Worm (Caenorhabditis elegans) whole organism, young adult: ENCODE data around the gene sqst-3.

Experiments
- B0336.3 ChIP-seq: fragments of 200-800 bp; sonication (Bioruptor generic); IDR thresholded peaks from 2 replicates; pipeline ENCODE4 v1.3.6; 2022; ENCODE audit warnings: missing genetic modification characterization, missing compliant biosample characterization
- F10E7.11 ChIP-seq: sonication (generic microtip); optimal IDR thresholded peaks from 2 replicates; lab custom pipeline; 2017; ENCODE audit warnings: mild to moderate bottlenecking, missing genetic modification characterization, moderate library complexity, missing compliant biosample characterization
- ama-1 ChIP-seq, 3 experiments: fragments of 150-350 bp in 1 of 3; sonication (generic microtip) in 2 of 3; optimal IDR thresholded peaks; 2 replicates each; lab custom pipeline; 2014 to 2018; ENCODE audit warnings: missing biosample characterization in 2 of 3, missing genetic modification characterization in 2 of 3, missing genetic modification reagents in 2 of 3
- attf-6 ChIP-seq: fragments of 200-800 bp; sonication (Bioruptor generic); IDR thresholded peaks from 2 replicates; pipeline ENCODE4 v1.3.6; 2022; ENCODE audit warnings: missing genetic modification reagents, missing genetic modification characterization, missing compliant biosample characterization
- cebp-2 ChIP-seq: fragments of 200-800 bp; sonication (Bioruptor generic); IDR thresholded peaks from 2 replicates; pipeline ENCODE4 v1.3.6; 2022; ENCODE audit warnings: missing genetic modification characterization, missing compliant biosample characterization
- ceh-79 ChIP-seq: sonication (generic microtip); optimal IDR thresholded peaks from 2 replicates; lab custom pipeline; 2017; ENCODE audit warnings: mild to moderate bottlenecking, missing genetic modification characterization, missing compliant biosample characterization
- fkh-3 ChIP-seq: sonication (generic microtip); optimal IDR thresholded peaks from 2 replicates; lab custom pipeline; 2016; ENCODE audit warnings: mild to moderate bottlenecking, missing genetic modification characterization, missing compliant biosample characterization
- lin-35 ChIP-seq, 3 experiments: fragments of 150-350 bp in 2 of 3; sonication (generic microtip) in 1 of 3; optimal IDR thresholded peaks; 2 replicates each; lab custom pipeline; 2014 to 2018; ENCODE audit warnings: missing biosample characterization in 3 of 3, missing genetic modification characterization in 3 of 3, missing genetic modification reagents in 3 of 3
- madf-10 ChIP-seq: sonication (generic microtip); optimal IDR thresholded peaks from 2 replicates; lab custom pipeline; 2016; ENCODE audit warnings: mild to moderate bottlenecking, missing genetic modification characterization, missing compliant biosample characterization
- madf-3 ChIP-seq: fragments of 200-800 bp; sonication (Bioruptor generic); IDR thresholded peaks from 2 replicates; pipeline ENCODE4 v1.3.6; 2022; ENCODE audit warnings: missing genetic modification reagents, missing genetic modification characterization, missing compliant biosample characterization
- mcd-1 ChIP-seq: fragments of 200-800 bp; sonication (Bioruptor generic); IDR thresholded peaks from 2 replicates; pipeline ENCODE4 v1.3.6; 2022; ENCODE audit warnings: missing genetic modification reagents, missing genetic modification characterization, missing compliant biosample characterization
- nhr-27 ChIP-seq: fragments of 200-800 bp; sonication (Bioruptor generic); optimal IDR thresholded peaks from 2 replicates; lab custom pipeline; 2018; ENCODE audit warnings: mild to moderate bottlenecking, missing genetic modification characterization, moderate library complexity, missing compliant biosample characterization
- snpc-4 ChIP-seq, 5 experiments: fragments of 150-350 bp in 1 of 5; sonication (generic microtip) in 4 of 5; optimal IDR thresholded peaks; 2 replicates each; lab custom pipeline; 2014 to 2018; ENCODE audit warnings: missing genetic modification characterization in 5 of 5, missing biosample characterization in 3 of 5, antibody characterized with exemption in 2 of 5, mild to moderate bottlenecking in 2 of 5, missing compliant biosample characterization in 2 of 5, missing genotype in 2 of 5, moderate library complexity in 2 of 5, missing genetic modification reagents in 1 of 5

DNA sequence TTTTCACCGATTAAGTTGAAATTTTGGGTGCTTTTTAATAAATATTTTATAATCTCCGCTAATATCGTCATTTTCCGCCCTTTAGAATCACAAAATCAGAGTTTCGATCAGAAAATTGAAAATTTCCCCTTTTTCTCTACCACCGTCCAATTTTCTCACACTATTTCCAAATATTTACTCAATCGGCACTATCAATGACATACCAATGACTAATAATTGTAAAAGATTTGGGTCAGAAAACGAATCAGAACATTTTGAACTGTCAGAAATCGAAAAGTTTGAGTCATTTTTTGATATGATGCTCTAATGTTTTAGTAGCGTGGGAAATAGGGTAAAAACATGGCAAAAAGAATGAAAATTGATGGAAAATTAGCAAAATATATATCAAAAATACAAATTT is 13.5 kb upstream of the sqst-3 start, which contains the start of gene srr-2:
- TF ChIP-seq madf-10 (tag; lab: Kevin White, UChicago) (no peak), snpc-4 (GFP tag; optimal IDR thresholded peaks at IDR 0.05; lab: Kevin White, UChicago) (no peak), snpc-4 (tag; optimal IDR thresholded peaks at IDR 0.05; lab: Kevin White, UChicago) (no peak), madf-3 (GFP tag; lab: Robert Waterston, UW) (no peak), ceh-79 (tag; lab: Kevin White, UChicago) (no peak), fkh-3 (tag; lab: Kevin White, UChicago) (no peak), F10E7.11 (no peak), lin-35 (GFP tag; optimal IDR thresholded peaks at IDR 0.05; lab: Kevin White, UChicago) (no peak), ama-1 (optimal IDR thresholded peaks at IDR 0.05; lab: Kevin White, UChicago) (no peak), ama-1 (GFP tag; optimal IDR thresholded peaks at IDR 0.05; lab: Kevin White, UChicago) (no peak), mcd-1 (GFP tag; lab: Robert Waterston, UW) (no peak), B0336.3 (GFP tag; lab: Robert Waterston, UW) (no peak), cebp-2 (no peak), attf-6 (GFP tag; lab: Robert Waterston, UW) (no peak), nhr-27 (tag; lab: Kevin White, UChicago) (no peak)
